Worm (Caenorhabditis elegans): ENCODE results near the gene Y37D8A.29.

Y37D8A.29 gene

ce11 chrIII:12875653-12876052 lies 15.8 kb downstream of the Y37D8A.29 start:
- TF ChIP-seq lsy-2 (tag; optimal IDR thresholded peaks at IDR 0.05): no peak
- no peak for TF ChIP-seq ceh-16 (tag; optimal IDR thresholded peaks at IDR 0.05)
- TF ChIP-seq snpc-4 (tag; optimal IDR thresholded peaks at IDR 0.05): no peak
- TF ChIP-seq nhr-10 (tag; optimal IDR thresholded peaks at IDR 0.05): no peak
- TF ChIP-seq gmeb-1 (tag; optimal IDR thresholded peaks at IDR 0.05): no peak
- no peak for TF ChIP-seq nhr-129 (tag; optimal IDR thresholded peaks at IDR 0.05)
- TF ChIP-seq sem-4 (tag; optimal IDR thresholded peaks at IDR 0.05): no peak
- TF ChIP-seq ztf-1 (GFP tag; conservative IDR thresholded peaks at IDR 0.05): no peak
- TF ChIP-seq sma-9 (GFP tag; optimal IDR thresholded peaks at IDR 0.05): no peak
- no peak for TF ChIP-seq sma-9 (tag; optimal IDR thresholded peaks at IDR 0.05)
- TF ChIP-seq nhr-25 (tag; optimal IDR thresholded peaks at IDR 0.05): no peak
- no peak for TF ChIP-seq lin-11 (tag; optimal IDR thresholded peaks at IDR 0.05)
- no peak for TF ChIP-seq dmd-4 (tag; optimal IDR thresholded peaks at IDR 0.05)
- no peak for TF ChIP-seq ztf-4 (tag; optimal IDR thresholded peaks at IDR 0.05)
- TF ChIP-seq zag-1 (tag; optimal IDR thresholded peaks at IDR 0.05): no peak
- TF ChIP-seq egl-27 (tag; optimal IDR thresholded peaks at IDR 0.05): no peak

ce11 chrIII:12874606-12875066 lies 16.8 kb downstream of the Y37D8A.29 start, which contains the start of the genes mrg-1 and spcs-2:
Gene mrg-1 (minus strand): TSS chrIII:12874656.
Gene spcs-2 (plus strand): TSS chrIII:12875031.
- TF ChIP-seq ztf-4 (tag; optimal IDR thresholded peaks at IDR 0.05) (peak; percentile 86), nhr-77 (tag; optimal IDR thresholded peaks at IDR 0.05) (peak; percentile 23), sem-4 (tag; optimal IDR thresholded peaks at IDR 0.05) (peak; percentile 97), mab-5 (tag; optimal IDR thresholded peaks at IDR 0.05) (peak; percentile 74), nhr-11 (tag; optimal IDR thresholded peaks at IDR 0.05) (no peak), Y55F3AM.14 (GFP tag; optimal IDR thresholded peaks at IDR 0.05) (peak; percentile 35), peb-1 (tag; optimal IDR thresholded peaks at IDR 0.05) (no peak), nhr-12 (tag; optimal IDR thresholded peaks at IDR 0.05) (no peak), aly-2 (tag; optimal IDR thresholded peaks at IDR 0.05) (no peak), R02D3.7 (tag; optimal IDR thresholded peaks at IDR 0.05) (peak; percentile 27), elt-3 (tag; optimal IDR thresholded peaks at IDR 0.05) (no peak), sma-3 (GFP tag; optimal IDR thresholded peaks at IDR 0.05) (peak; percentile 93), blmp-1 (tag; optimal IDR thresholded peaks at IDR 0.05; ENCODE audit: insufficient read depth) (peak; percentile 23), mbf-1 (tag; optimal IDR thresholded peaks at IDR 0.05) (no peak), ceh-82 (tag; optimal IDR thresholded peaks at IDR 0.05) (peak; percentile 54), elt-1 (tag; optimal IDR thresholded peaks at IDR 0.05) (no peak), unc-55 (GFP tag; optimal IDR thresholded peaks at IDR 0.05) (peak; percentile 97), nhr-237 (tag; optimal IDR thresholded peaks at IDR 0.05) (peak; percentile 48), egl-27 (tag; optimal IDR thresholded peaks at IDR 0.05) (peak; percentile 62), nhr-25 (tag; optimal IDR thresholded peaks at IDR 0.05) (peak; percentile 87), mdl-1 (tag; optimal IDR thresholded peaks at IDR 0.05) (peak in 1 of 2 experiments; percentile 19), lin-11 (tag; optimal IDR thresholded peaks at IDR 0.05) (peak; percentile 82), unc-62 (GFP tag; optimal IDR thresholded peaks at IDR 0.05) (no peak), lin-39 (tag; optimal IDR thresholded peaks at IDR 0.05) (no peak), nhr-10 (tag; optimal IDR thresholded peaks at IDR 0.05) (peak; percentile 67), snpc-4 (tag; optimal IDR thresholded peaks at IDR 0.05) (no peak), alr-1 (tag; optimal IDR thresholded peaks at IDR 0.05) (no peak), lin-13 (GFP tag; optimal IDR thresholded peaks at IDR 0.05) (peak; percentile 94), C34F6.9 (tag; optimal IDR thresholded peaks at IDR 0.05) (peak; percentile 91), lsy-2 (tag; optimal IDR thresholded peaks at IDR 0.05) (peak; percentile 88 to 93), F13H6.1 (tag; optimal IDR thresholded peaks at IDR 0.05) (peak; percentile 92), dmd-4 (tag; optimal IDR thresholded peaks at IDR 0.05) (no peak), nhr-23 (tag; optimal IDR thresholded peaks at IDR 0.05) (no peak), skn-1 (tag; optimal IDR thresholded peaks at IDR 0.05) (peak; percentile 37), unc-39 (tag; optimal IDR thresholded peaks at IDR 0.05) (no peak), zag-1 (tag; optimal IDR thresholded peaks at IDR 0.05) (no peak), ztf-1 (GFP tag; conservative IDR thresholded peaks at IDR 0.05) (no peak), fos-1 (tag; optimal IDR thresholded peaks at IDR 0.05) (peak; percentile 51), nhr-6 (tag; optimal IDR thresholded peaks at IDR 0.05) (peak; percentile 61), sma-9 (GFP tag; optimal IDR thresholded peaks at IDR 0.05) (peak; percentile 93), sma-9 (tag; optimal IDR thresholded peaks at IDR 0.05) (no peak), ama-1 (optimal IDR thresholded peaks at IDR 0.05) (no peak), ZK546.5 (tag; optimal IDR thresholded peaks at IDR 0.05) (peak; percentile 50), nhr-21 (tag; optimal IDR thresholded peaks at IDR 0.05) (peak; percentile 82), ztf-11 (tag; optimal IDR thresholded peaks at IDR 0.05) (peak; percentile 15), nhr-129 (tag; optimal IDR thresholded peaks at IDR 0.05) (peak; percentile 87), ceh-16 (tag; optimal IDR thresholded peaks at IDR 0.05) (no peak), crh-2 (tag; optimal IDR thresholded peaks at IDR 0.05) (peak; percentile 91), gmeb-1 (tag; optimal IDR thresholded peaks at IDR 0.05) (peak; percentile 90)
